Worm (Caenorhabditis elegans): ENCODE measurements around the gene F54G2.1.

DNA sequence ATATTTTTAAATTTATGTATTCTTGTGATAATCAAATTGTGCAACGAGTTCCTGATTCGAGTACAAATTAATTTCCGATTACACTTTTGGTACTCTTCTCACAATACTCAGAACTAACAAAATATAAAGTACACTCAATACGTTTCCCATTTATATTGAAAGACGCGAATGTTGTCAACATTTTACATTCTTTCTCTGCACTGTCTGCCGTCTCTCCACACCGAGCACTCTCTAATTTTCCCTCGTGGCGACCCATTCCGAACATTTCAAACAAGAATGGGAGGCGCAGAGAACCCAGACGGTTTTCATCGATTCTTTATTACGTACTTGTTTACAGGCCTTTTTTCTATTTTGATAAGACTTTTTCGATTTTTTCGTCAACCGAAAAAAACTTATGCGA lies 3.6 kb upstream of the F54G2.1 start, which contains the start of gene C09B7.2:
- TF ChIP-seq sdz-38 (tag; optimal IDR thresholded peaks at IDR 0.05) (no peak), attf-6 (GFP tag; IDR thresholded peaks at IDR 0.05) (no peak)
